Worm (Caenorhabditis elegans): ENCODE results near the gene zipt-3.

DNA sequence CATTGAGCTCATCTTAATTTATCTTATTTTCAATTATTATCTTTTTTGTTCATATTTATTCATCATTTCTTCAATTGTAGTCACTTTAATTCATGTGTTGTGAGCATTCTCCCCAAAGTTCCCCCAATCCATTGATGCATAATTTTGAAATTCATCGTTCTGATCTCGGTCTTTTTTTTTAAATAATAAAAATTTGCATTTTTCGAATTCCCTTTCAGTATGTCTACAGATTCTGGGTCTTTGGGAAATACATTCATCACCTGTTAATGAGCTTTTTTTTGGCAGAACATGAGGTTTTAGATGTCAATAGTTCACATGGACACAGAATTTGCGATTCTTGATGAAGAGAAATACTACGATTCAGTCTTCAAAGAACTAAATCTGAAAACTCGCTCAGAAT, 1.9 kb downstream of the zipt-3 start, which contains the start of gene damt-1:
- TF ChIP-seq lin-13 (GFP tag; optimal IDR thresholded peaks at IDR 0.05) (no peak), lin-15B (tag; optimal IDR thresholded peaks at IDR 0.05) (no peak), nhr-111 (GFP tag; optimal IDR thresholded peaks at IDR 0.05) (no peak), ceh-28 (tag; optimal IDR thresholded peaks at IDR 0.05) (no peak)

Measured in whole organism, L4 larva.